Fruit fly (Drosophila melanogaster) whole organism, pupa: Measurements from ENCODE around the gene CG17177.

Experiments used
- CG10348 ChIP-seq: fragments of 200-800 bp; sonication (Bioruptor generic); IDR thresholded peaks from 2 replicates; pipeline ENCODE4 v1.3.6; 2022; ENCODE audit warnings: missing biosample characterization, missing genetic modification characterization
- CG32121 ChIP-seq: fragments of 200-800 bp; sonication (Bioruptor generic); IDR thresholded peaks from 2 replicates; pipeline ENCODE4 v1.3.6; 2022; ENCODE audit warnings: missing biosample characterization, missing genetic modification characterization
- CG4496 ChIP-seq: fragments of 200-800 bp; sonication (Bioruptor generic); IDR thresholded peaks from 3 replicates; pipeline ENCODE4 v1.3.6; 2022; ENCODE audit warnings: missing biosample characterization, missing genetic modification characterization
- CG8159 ChIP-seq: fragments of 200-800 bp; sonication (Bioruptor generic); optimal IDR thresholded peaks from 3 replicates; lab custom pipeline; 2018; ENCODE audit warnings: missing biosample characterization, mild to moderate bottlenecking, missing genetic modification characterization, moderate library complexity
- CG8301 ChIP-seq: fragments of 200-800 bp; sonication (Bioruptor generic); optimal IDR thresholded peaks from 2 replicates; lab custom pipeline; 2018; ENCODE audit warnings: missing biosample characterization, mild to moderate bottlenecking, missing genetic modification characterization
- Ets98B ChIP-seq: fragments of 200-800 bp; sonication (Bioruptor generic); IDR thresholded peaks from 2 replicates; pipeline ENCODE4 v1.3.6; 2022; ENCODE audit warnings: missing biosample characterization, missing genetic modification characterization
- Pif1A ChIP-seq: fragments of 200-800 bp; sonication (Bioruptor generic); optimal IDR thresholded peaks from 3 replicates; lab custom pipeline; 2016; ENCODE audit warnings: missing biosample characterization, missing genetic modification characterization
- Snoo ChIP-seq: fragments of 200-800 bp; sonication (Bioruptor generic); optimal IDR thresholded peaks from 3 replicates; lab custom pipeline; 2017; ENCODE audit warnings: missing biosample characterization, mild to moderate bottlenecking, missing genetic modification characterization, inconsistent platforms
- gl ChIP-seq: fragments of 200-800 bp; sonication (Bioruptor generic); optimal IDR thresholded peaks from 2 replicates; lab custom pipeline; 2018; ENCODE audit warnings: missing biosample characterization, mild to moderate bottlenecking, missing genetic modification characterization
- rn ChIP-seq: fragments of 200-800 bp; sonication (Bioruptor generic); IDR thresholded peaks from 2 replicates; pipeline ENCODE4 v1.3.6; 2022; ENCODE audit warnings: missing biosample characterization, missing genetic modification characterization

DNA sequence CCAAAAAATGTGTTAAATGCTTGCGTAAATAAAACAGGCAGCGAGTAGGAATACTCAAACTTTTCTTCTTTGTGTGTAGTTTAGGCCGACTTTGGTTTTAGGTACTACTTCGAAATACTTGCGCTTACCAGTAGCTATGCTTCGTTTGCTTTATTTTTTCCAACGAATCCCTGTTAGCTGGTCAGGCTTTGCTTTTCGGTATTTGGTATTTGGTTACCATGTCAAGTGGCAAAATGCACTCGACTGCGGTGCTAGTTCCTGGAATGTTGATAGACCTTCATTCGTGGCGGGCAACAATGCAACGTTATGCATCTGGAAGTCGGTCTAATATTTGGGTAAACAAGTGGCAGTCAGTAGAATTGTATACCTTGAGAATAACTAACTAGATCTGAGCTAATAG is 37.7 kb downstream of the CG17177 start:
- TF ChIP-seq Snoo (tag; lab: Kevin White, UChicago) (no peak), CG4496 (GFP tag; lab: Robert Waterston, UW) (no peak), Pif1A (GFP tag; lab: Kevin White, UChicago) (no peak), gl (tag; lab: Kevin White, UChicago) (no peak), CG10348 (no peak), CG32121 (GFP tag; lab: Robert Waterston, UW) (no peak), CG8159 (tag; lab: Kevin White, UChicago) (no peak), Ets98B (GFP tag; lab: Robert Waterston, UW) (no peak), CG8301 (tag; lab: Kevin White, UChicago) (no peak), rn (GFP tag; lab: Robert Waterston, UW) (no peak)
